Worm (Caenorhabditis elegans): ENCODE data around the gene mrpl-55.

- TF ChIP-seq aptf-3 (GFP tag; IDR thresholded peaks at IDR 0.05) (no peak), pbrm-1 (GFP tag; IDR thresholded peaks at IDR 0.05) (no peak), repo-1 (tag; optimal IDR thresholded peaks at IDR 0.05) (no peak), attf-5 (GFP tag; optimal IDR thresholded peaks at IDR 0.05) (no peak), nfya-1 (tag; optimal IDR thresholded peaks at IDR 0.05; ENCODE audit: borderline replicate concordance, insufficient read depth) (no peak), ama-1 (optimal IDR thresholded peaks at IDR 0.05) (no peak), ama-1 (GFP tag; optimal IDR thresholded peaks at IDR 0.05) (no peak), F49E8.2 (tag; optimal IDR thresholded peaks at IDR 0.05; ENCODE audit: insufficient read depth) (no peak), unc-62 (GFP tag; optimal IDR thresholded peaks at IDR 0.05) (no peak), pha-4 (tag; optimal IDR thresholded peaks at IDR 0.05) (no peak), unc-130 (GFP tag; optimal IDR thresholded peaks at IDR 0.05) (no peak), lin-40 (tag; optimal IDR thresholded peaks at IDR 0.05) (no peak), B0019.2 (GFP tag; conservative IDR thresholded peaks at IDR 0.05) (no peak)
These were observed 22.8 kb downstream of the mrpl-55 start for ce11 chrIV:466569-466968.
